Worm (Caenorhabditis elegans) whole organism, mixed stage, embryonic: ENCODE results near the gene F19G12.9.

ENCODE experiments used
- M03D4.4 ChIP-seq: sonication (generic microtip); optimal IDR thresholded peaks from 2 replicates; lab custom pipeline; 2017; ENCODE audit warnings: mild to moderate bottlenecking, missing genetic modification characterization, missing compliant biosample characterization
- bed-3 ChIP-seq: fragments of 200-800 bp; sonication (Bioruptor generic); optimal IDR thresholded peaks from 3 replicates; lab custom pipeline; 2018; ENCODE audit warnings: mild to moderate bottlenecking, missing genetic modification characterization, moderate library complexity, missing compliant biosample characterization
- blmp-1 ChIP-seq: fragments of 150-350 bp; optimal IDR thresholded peaks from 2 replicates; lab custom pipeline; 2014; ENCODE audit warnings: missing biosample characterization, missing genetic modification characterization
- ceh-39 ChIP-seq: fragments of 150-350 bp; optimal IDR thresholded peaks from 2 replicates; lab custom pipeline; 2014; ENCODE audit warnings: missing biosample characterization, missing genetic modification characterization
- ceh-43 ChIP-seq: fragments of 200-800 bp; sonication (Bioruptor generic); optimal IDR thresholded peaks from 2 replicates; lab custom pipeline; 2018; ENCODE audit warnings: mild to moderate bottlenecking, missing genetic modification characterization, moderate library complexity, missing compliant biosample characterization
- ceh-83 ChIP-seq: fragments of 200-800 bp; sonication (Bioruptor generic); optimal IDR thresholded peaks from 2 replicates; lab custom pipeline; 2018; ENCODE audit warnings: mild to moderate bottlenecking, missing genetic modification characterization, missing compliant biosample characterization
- ces-1 ChIP-seq: fragments of 150-350 bp; optimal IDR thresholded peaks from 2 replicates; lab custom pipeline; 2014; ENCODE audit warnings: missing biosample characterization, missing genetic modification reagents, missing genetic modification characterization
- cnd-1 ChIP-seq: fragments of 200-800 bp; sonication (Bioruptor generic); optimal IDR thresholded peaks from 2 replicates; lab custom pipeline; 2018; ENCODE audit warnings: mild to moderate bottlenecking, missing genetic modification characterization, missing compliant biosample characterization
- drap-1 ChIP-seq: fragments of 200-800 bp; sonication (Bioruptor generic); optimal IDR thresholded peaks from 3 replicates; lab custom pipeline; 2018; ENCODE audit warnings: mild to moderate bottlenecking, missing genetic modification characterization, missing compliant biosample characterization
- elt-1 ChIP-seq: sonication (generic microtip); optimal IDR thresholded peaks from 2 replicates; lab custom pipeline; 2017; ENCODE audit warnings: missing genetic modification characterization, mild to moderate bottlenecking, missing compliant biosample characterization, antibody characterized with exemption, moderate library complexity, borderline replicate concordance; ENCODE audit not compliant: insufficient read depth
- elt-3 ChIP-seq: fragments of 150-350 bp; optimal IDR thresholded peaks from 2 replicates; lab custom pipeline; 2014; ENCODE audit warnings: missing biosample characterization, missing genetic modification characterization
- flh-1 ChIP-seq: fragments of 200-800 bp; sonication (Bioruptor generic); optimal IDR thresholded peaks from 2 replicates; lab custom pipeline; 2018; ENCODE audit warnings: mild to moderate bottlenecking, missing genetic modification characterization, moderate library complexity, missing compliant biosample characterization
- ham-2 ChIP-seq: fragments of 200-800 bp; sonication (Bioruptor generic); optimal IDR thresholded peaks from 2 replicates; lab custom pipeline; 2018; ENCODE audit warnings: mild to moderate bottlenecking, missing genetic modification characterization, missing compliant biosample characterization
- hlh-1 ChIP-seq: fragments of 150-350 bp; optimal IDR thresholded peaks from 2 replicates; lab custom pipeline; 2014; ENCODE audit warnings: missing biosample characterization, missing genetic modification reagents, missing genetic modification characterization
- lin-13 ChIP-seq: fragments of 150-350 bp; optimal IDR thresholded peaks from 2 replicates; lab custom pipeline; 2014; ENCODE audit warnings: missing biosample characterization, missing genetic modification characterization
- lin-32 ChIP-seq: fragments of 200-800 bp; sonication (Bioruptor generic); optimal IDR thresholded peaks from 2 replicates; lab custom pipeline; 2018; ENCODE audit warnings: mild to moderate bottlenecking, missing genetic modification characterization, missing compliant biosample characterization
- lsy-2 ChIP-seq: fragments of 150-350 bp; optimal IDR thresholded peaks from 2 replicates; lab custom pipeline; 2014; ENCODE audit warnings: missing biosample characterization, missing genetic modification characterization
- mep-1 ChIP-seq: fragments of 150-350 bp; optimal IDR thresholded peaks from 2 replicates; lab custom pipeline; 2017; ENCODE audit warnings: missing biosample characterization, missing genetic modification reagents, missing genetic modification characterization, inconsistent platforms
- mls-2 ChIP-seq: sonication (generic microtip); optimal IDR thresholded peaks from 2 replicates; lab custom pipeline; 2016; ENCODE audit warnings: mild to moderate bottlenecking, missing genetic modification characterization, moderate library complexity, missing compliant biosample characterization
- nhr-12 ChIP-seq: fragments of 150-350 bp; optimal IDR thresholded peaks from 2 replicates; lab custom pipeline; 2014; ENCODE audit warnings: missing biosample characterization, missing genetic modification characterization
- nhr-2 ChIP-seq: fragments of 150-350 bp; optimal IDR thresholded peaks from 2 replicates; lab custom pipeline; 2014; ENCODE audit warnings: missing biosample characterization, missing genetic modification characterization
- nhr-237 ChIP-seq: fragments of 150-350 bp; optimal IDR thresholded peaks from 2 replicates; lab custom pipeline; 2014; ENCODE audit warnings: missing biosample characterization, missing genetic modification characterization
- nhr-28 ChIP-seq: fragments of 150-350 bp; optimal IDR thresholded peaks from 2 replicates; lab custom pipeline; 2014; ENCODE audit warnings: missing biosample characterization, missing genetic modification characterization
- nhr-76 ChIP-seq: sonication (generic microtip); optimal IDR thresholded peaks from 2 replicates; lab custom pipeline; 2017; ENCODE audit warnings: missing biosample characterization, missing genetic modification characterization
- pha-4 ChIP-seq: fragments of 150-350 bp; optimal IDR thresholded peaks from 2 replicates; lab custom pipeline; 2018; ENCODE audit warnings: missing biosample characterization, missing genetic modification reagents, missing genetic modification characterization
- sem-2 ChIP-seq: fragments of 200-800 bp; sonication (Bioruptor generic); optimal IDR thresholded peaks from 2 replicates; lab custom pipeline; 2018; ENCODE audit warnings: mild to moderate bottlenecking, missing genetic modification characterization, missing compliant biosample characterization
- snpc-4 ChIP-seq: fragments of 150-350 bp; optimal IDR thresholded peaks from 2 replicates; lab custom pipeline; 2014; ENCODE audit warnings: missing biosample characterization, missing genetic modification characterization
- sptf-1 ChIP-seq: sonication (generic microtip); optimal IDR thresholded peaks from 2 replicates; lab custom pipeline; 2017; ENCODE audit warnings: mild to moderate bottlenecking, missing genetic modification characterization, moderate library complexity, missing compliant biosample characterization
- unc-39 ChIP-seq: fragments of 150-350 bp; optimal IDR thresholded peaks from 2 replicates; lab custom pipeline; 2014; ENCODE audit warnings: missing biosample characterization, missing genetic modification characterization
- unc-62 ChIP-seq: fragments of 150-350 bp; optimal IDR thresholded peaks from 2 replicates; lab custom pipeline; 2014; ENCODE audit warnings: missing biosample characterization, missing genetic modification reagents, missing genetic modification characterization
- zip-8 ChIP-seq: fragments of 150-350 bp; optimal IDR thresholded peaks from 2 replicates; lab custom pipeline; 2014; ENCODE audit warnings: missing biosample characterization, missing genetic modification characterization
- ztf-11 ChIP-seq: fragments of 150-350 bp; optimal IDR thresholded peaks from 2 replicates; lab custom pipeline; 2014; ENCODE audit warnings: missing biosample characterization, missing genetic modification characterization

F19G12.9 gene

ce11 chrX:1410552-1410951 lies 8.5 kb upstream of the F19G12.9 start, which contains the start of gene abu-2:
Gene abu-2 (minus strand): TSS chrX:1410652.
- TF ChIP-seq ceh-43 (GFP tag; lab: Kevin White, UChicago): no peak
- no peak for TF ChIP-seq cnd-1
- TF ChIP-seq ztf-11 (tag; lab: Kevin White, UChicago): no peak
- TF ChIP-seq sem-2 (GFP tag; lab: Kevin White, UChicago): no peak
- no peak for TF ChIP-seq unc-62 (GFP tag; lab: Kevin White, UChicago)
- no peak for TF ChIP-seq mep-1
- no peak for TF ChIP-seq nhr-2 (tag; lab: Kevin White, UChicago)
- TF ChIP-seq blmp-1: no peak
- TF ChIP-seq M03D4.4: no peak
- TF ChIP-seq elt-3 (tag; lab: Kevin White, UChicago): no peak
- TF ChIP-seq flh-1 (GFP tag; lab: Kevin White, UChicago): no peak
- no peak for TF ChIP-seq nhr-237 (tag; lab: Kevin White, UChicago)
- TF ChIP-seq drap-1 (GFP tag; lab: Kevin White, UChicago): no peak

- TF ChIP-seq unc-39 (tag; lab: Kevin White, UChicago): no peak
- TF ChIP-seq, all 35 proteins: peak for 0
Observed at ce11 chrX:1412844-1413243, 6.2 kb upstream of the F19G12.9 start, which contains the start of gene srh-19. Gene srh-19 (plus strand): TSS chrX:1413144.

- TF ChIP-seq cnd-1: no peak
- TF ChIP-seq unc-62 (GFP tag; lab: Kevin White, UChicago): no peak
- TF ChIP-seq ceh-43 (GFP tag; lab: Kevin White, UChicago): no peak
- TF ChIP-seq ceh-83 (GFP tag; lab: Kevin White, UChicago): no peak
- no peak for TF ChIP-seq lsy-2 (tag; lab: Kevin White, UChicago)
- no peak for TF ChIP-seq bed-3 (GFP tag; lab: Kevin White, UChicago)
- no peak for TF ChIP-seq mep-1
- no peak for TF ChIP-seq sptf-1 (tag; lab: Kevin White, UChicago)
- no peak for TF ChIP-seq ceh-39 (tag; lab: Kevin White, UChicago)
- no peak for TF ChIP-seq unc-39 (tag; lab: Kevin White, UChicago)
- TF ChIP-seq lin-13 (tag; lab: Kevin White, UChicago): no peak
- TF ChIP-seq elt-3 (tag; lab: Kevin White, UChicago): no peak
- TF ChIP-seq drap-1 (GFP tag; lab: Kevin White, UChicago): no peak
Observed at ce11 chrX:1416776-1417354, 2.1 kb upstream of the F19G12.9 start, which contains the start of the genes F19G12.4 and F19G12.8. Gene F19G12.4 (plus strand): TSS chrX:1417304. Gene F19G12.8 (plus strand): TSS chrX:1417320.

- TF ChIP-seq ztf-11 (tag; lab: Kevin White, UChicago) (no peak), elt-3 (tag; lab: Kevin White, UChicago) (no peak), bed-3 (GFP tag; lab: Kevin White, UChicago) (no peak), snpc-4 (no peak), sem-2 (GFP tag; lab: Kevin White, UChicago) (no peak), ham-2 (GFP tag; lab: Kevin White, UChicago) (no peak), zip-8 (no peak), elt-1 (no peak), mls-2 (tag; lab: Kevin White, UChicago) (no peak)
Observed at ce11 chrX:1420524-1420923, 1.5 kb downstream of the F19G12.9 start.

- no peak for TF ChIP-seq ceh-83 (GFP tag; lab: Kevin White, UChicago)
- no peak for TF ChIP-seq nhr-28 (tag; lab: Kevin White, UChicago)
- no peak for TF ChIP-seq nhr-12 (tag; lab: Kevin White, UChicago)
- no peak for TF ChIP-seq hlh-1 (tag; lab: Kevin White, UChicago)
- no peak for TF ChIP-seq M03D4.4
- no peak for TF ChIP-seq drap-1 (GFP tag; lab: Kevin White, UChicago)
- TF ChIP-seq mls-2 (tag; lab: Kevin White, UChicago): no peak
- TF ChIP-seq snpc-4: no peak
- no peak for TF ChIP-seq nhr-76 (tag; lab: Kevin White, UChicago)
- TF ChIP-seq zip-8: no peak
- TF ChIP-seq unc-39 (tag; lab: Kevin White, UChicago): no peak
- no peak for TF ChIP-seq elt-1
- no peak for TF ChIP-seq pha-4 (tag; lab: Kevin White, UChicago)
- TF ChIP-seq lin-32 (GFP tag; lab: Kevin White, UChicago): no peak
- TF ChIP-seq ham-2 (GFP tag; lab: Kevin White, UChicago): no peak
- TF ChIP-seq ztf-11 (tag; lab: Kevin White, UChicago): no peak
- no peak for TF ChIP-seq ces-1 (GFP tag; lab: Kevin White, UChicago)
- no peak for TF ChIP-seq nhr-237 (tag; lab: Kevin White, UChicago)
- TF ChIP-seq ceh-39 (tag; lab: Kevin White, UChicago): no peak
Observed at ce11 chrX:1424509-1424908, 5.5 kb downstream of the F19G12.9 start, which contains the start of gene F19G12.3. Gene F19G12.3 (plus strand): TSS chrX:1424809.
